Fruit fly (Drosophila melanogaster) whole organism, embryonic: ENCODE measurements around the gene btz.

Source experiments
- ATbp ChIP-seq: fragments of 200-800 bp; sonication (Bioruptor generic); optimal IDR thresholded peaks from 2 replicates; lab custom pipeline; 2017; ENCODE audit warnings: missing biosample characterization, mild to moderate bottlenecking, missing genetic modification characterization, missing genetic modification reagents
- BEAF-32 ChIP-seq: fragments of 200-800 bp; sonication (Bioruptor generic); optimal IDR thresholded peaks from 3 replicates; lab custom pipeline; 2017; ENCODE audit warnings: missing biosample characterization, missing genetic modification characterization, mild to moderate bottlenecking, moderate library complexity, missing genetic modification reagents
- Bteb2 ChIP-seq: fragments of 200-800 bp; sonication (Bioruptor generic); optimal IDR thresholded peaks from 2 replicates; lab custom pipeline; 2016; ENCODE audit warnings: missing biosample characterization, missing genetic modification characterization
- CG10543 ChIP-seq: fragments of 200-800 bp; sonication (Bioruptor generic); optimal IDR thresholded peaks from 3 replicates; lab custom pipeline; 2017; ENCODE audit warnings: missing biosample characterization, mild to moderate bottlenecking, missing genetic modification characterization, moderate library complexity
- CG10565 ChIP-seq: fragments of 200-800 bp; sonication (Bioruptor generic); optimal IDR thresholded peaks from 3 replicates; lab custom pipeline; 2016; ENCODE audit warnings: missing biosample characterization, mild to moderate bottlenecking, missing genetic modification characterization
- CG11093 ChIP-seq: fragments of 200-800 bp; sonication (Bioruptor generic); IDR thresholded peaks from 3 replicates; pipeline ENCODE4 v1.3.6; 2022; ENCODE audit warnings: missing biosample characterization, missing genetic modification characterization
- CG13424 ChIP-seq: fragments of 200-800 bp; sonication (Bioruptor generic); optimal IDR thresholded peaks from 2 replicates; lab custom pipeline; 2019; ENCODE audit warnings: missing biosample characterization, mild to moderate bottlenecking, missing genetic modification characterization, moderate library complexity
- CG13775 ChIP-seq: fragments of 200-800 bp; sonication (Bioruptor generic); optimal IDR thresholded peaks from 3 replicates; lab custom pipeline; 2017; ENCODE audit warnings: missing biosample characterization, mild to moderate bottlenecking, missing genetic modification characterization
- CG16779 ChIP-seq: fragments of 200-800 bp; sonication (Bioruptor generic); IDR thresholded peaks from 2 replicates; pipeline ENCODE4 v1.3.6; 2022; ENCODE audit warnings: missing biosample characterization, missing genetic modification characterization
- CG1792 ChIP-seq: fragments of 200-800 bp; sonication (Bioruptor generic); optimal IDR thresholded peaks from 2 replicates; lab custom pipeline; 2016; ENCODE audit warnings: missing biosample characterization, missing genetic modification characterization
- CG2120 ChIP-seq: fragments of 200-800 bp; sonication (Bioruptor generic); optimal IDR thresholded peaks from 3 replicates; lab custom pipeline; 2016; ENCODE audit warnings: missing biosample characterization, missing genetic modification characterization
- CG3163 ChIP-seq: fragments of 200-800 bp; sonication (Bioruptor generic); optimal IDR thresholded peaks from 3 replicates; lab custom pipeline; 2016; ENCODE audit warnings: missing biosample characterization, missing genetic modification characterization
- CG34224 ChIP-seq: fragments of 200-800 bp; sonication (Bioruptor generic); IDR thresholded peaks from 3 replicates; pipeline ENCODE4 v1.3.6; 2022; ENCODE audit warnings: missing biosample characterization, missing genetic modification characterization; ENCODE audit not compliant: partially characterized antibody
- CG3838 ChIP-seq: fragments of 200-800 bp; sonication (Bioruptor generic); optimal IDR thresholded peaks from 3 replicates; lab custom pipeline; 2016; ENCODE audit warnings: missing biosample characterization, missing genetic modification characterization
- CG4360 ChIP-seq: fragments of 200-800 bp; sonication (Bioruptor generic); IDR thresholded peaks from 2 replicates; pipeline ENCODE4 v1.3.6; 2022; ENCODE audit warnings: missing biosample characterization, missing genetic modification characterization
- CG6813 ChIP-seq: fragments of 200-800 bp; sonication (Bioruptor generic); optimal IDR thresholded peaks from 2 replicates; lab custom pipeline; 2017; ENCODE audit warnings: missing biosample characterization, missing genetic modification characterization, mild to moderate bottlenecking, moderate library complexity, missing genetic modification reagents
- CG6854 ChIP-seq: fragments of 200-800 bp; sonication (Bioruptor generic); optimal IDR thresholded peaks from 3 replicates; lab custom pipeline; 2017; ENCODE audit warnings: missing biosample characterization, mild to moderate bottlenecking, missing genetic modification characterization
- CG9817 ChIP-seq: fragments of 200-800 bp; sonication (Bioruptor generic); optimal IDR thresholded peaks from 2 replicates; lab custom pipeline; 2018; ENCODE audit warnings: missing biosample characterization, mild to moderate bottlenecking, missing genetic modification characterization, moderate library complexity
- CG9932 ChIP-seq: fragments of 200-800 bp; sonication (Bioruptor generic); IDR thresholded peaks from 2 replicates; pipeline ENCODE4 v1.3.6; 2022; ENCODE audit warnings: missing biosample characterization, missing genetic modification characterization
- CrebB ChIP-seq: fragments of 200-800 bp; sonication (Bioruptor generic); optimal IDR thresholded peaks from 3 replicates; lab custom pipeline; 2018; ENCODE audit warnings: missing biosample characterization, mild to moderate bottlenecking, missing genetic modification characterization
- Drgx ChIP-seq: fragments of 200-800 bp; sonication (Bioruptor generic); IDR thresholded peaks from 2 replicates; pipeline ENCODE4 v1.3.6; 2022; ENCODE audit warnings: missing biosample characterization, missing genetic modification characterization
- GATAe ChIP-seq: fragments of 200-800 bp; sonication (Bioruptor generic); conservative IDR thresholded peaks from 2 replicates; pipeline ENCODE4 v1.3.6; 2022; ENCODE audit warnings: missing biosample characterization, missing genetic modification characterization
- Jarid2 ChIP-seq: fragments of 200-800 bp; sonication (Bioruptor generic); optimal IDR thresholded peaks from 3 replicates; lab custom pipeline; 2017; ENCODE audit warnings: mild to moderate bottlenecking, missing biosample characterization, missing genetic modification reagents, missing genetic modification characterization
- Kr ChIP-seq: fragments of 200-800 bp; sonication (Bioruptor generic); optimal IDR thresholded peaks from 2 replicates; lab custom pipeline; 2017; ENCODE audit warnings: missing biosample characterization, mild to moderate bottlenecking, missing genetic modification characterization
- Lhr ChIP-seq: fragments of 200-800 bp; sonication (Bioruptor generic); optimal IDR thresholded peaks from 3 replicates; lab custom pipeline; 2017; ENCODE audit warnings: mild to moderate bottlenecking, missing biosample characterization, missing genetic modification reagents, missing genetic modification characterization
- Mad ChIP-seq: fragments of 200-800 bp; sonication (Bioruptor generic); optimal IDR thresholded peaks from 2 replicates; lab custom pipeline; 2016; ENCODE audit warnings: missing biosample characterization, missing genetic modification characterization
- NC2α ChIP-seq: fragments of 200-800 bp; sonication (Bioruptor generic); optimal IDR thresholded peaks from 2 replicates; lab custom pipeline; 2016; ENCODE audit warnings: missing biosample characterization, missing genetic modification characterization
- Pdp1 ChIP-seq, 2 experiments: fragments of 200-800 bp; sonication (Bioruptor generic); optimal IDR thresholded peaks; 3 replicates each; lab custom pipeline; 2016; ENCODE audit warnings: missing biosample characterization in 2 of 2, missing genetic modification characterization in 2 of 2, mild to moderate bottlenecking in 1 of 2, moderate library complexity in 1 of 2
- Scr ChIP-seq: fragments of 200-800 bp; sonication (Bioruptor generic); IDR thresholded peaks from 2 replicates; pipeline ENCODE4 v1.3.6; 2022; ENCODE audit warnings: missing biosample characterization, missing genetic modification characterization; ENCODE audit not compliant: partially characterized antibody
- Side ChIP-seq: fragments of 200-800 bp; sonication (Bioruptor generic); optimal IDR thresholded peaks from 2 replicates; lab custom pipeline; 2016; ENCODE audit warnings: missing biosample characterization, missing genetic modification characterization
- Sox100B ChIP-seq: fragments of 200-800 bp; sonication (Bioruptor generic); optimal IDR thresholded peaks from 3 replicates; lab custom pipeline; 2018; ENCODE audit warnings: missing biosample characterization, mild to moderate bottlenecking, missing genetic modification characterization
- Spps ChIP-seq: fragments of 200-800 bp; sonication (Bioruptor generic); optimal IDR thresholded peaks from 2 replicates; lab custom pipeline; 2018; ENCODE audit warnings: missing biosample characterization, mild to moderate bottlenecking, missing genetic modification characterization
- Ssrp ChIP-seq: fragments of 200-800 bp; sonication (Bioruptor generic); optimal IDR thresholded peaks from 2 replicates; lab custom pipeline; 2018; ENCODE audit warnings: missing biosample characterization, mild to moderate bottlenecking, missing genetic modification characterization, moderate library complexity
- Stat92E ChIP-seq, 3 experiments: fragments of >200 bp in 2 of 3; fragments of 200-800 bp in 1 of 3; sonication (Bioruptor generic) in 1 of 3; optimal IDR thresholded peaks; 2 replicates each; lab custom pipeline; 2017 to 2019; ENCODE audit warnings: missing biosample characterization in 3 of 3, missing genetic modification characterization in 3 of 3, mild to moderate bottlenecking in 1 of 3, moderate library complexity in 1 of 3
- Trl ChIP-seq, 3 experiments: fragments of >200 bp in 2 of 3; fragments of 200-800 bp in 1 of 3; sonication (Bioruptor generic) in 1 of 3; optimal IDR thresholded peaks; 2 replicates in 1 of 3; 3 replicates in 2 of 3; lab custom pipeline; 2016 to 2017; ENCODE audit warnings: missing biosample characterization in 1 of 3, missing genetic modification characterization in 1 of 3
- bsh ChIP-seq, 2 experiments: fragments of 200-800 bp; sonication (Bioruptor generic); optimal IDR thresholded peaks; 2 replicates each; lab custom pipeline; 2017 to 2018; ENCODE audit warnings: mild to moderate bottlenecking in 2 of 2, missing biosample characterization in 2 of 2, missing genetic modification characterization in 2 of 2, moderate library complexity in 1 of 2
- chm ChIP-seq: fragments of 200-800 bp; sonication (Bioruptor generic); IDR thresholded peaks from 2 replicates; pipeline ENCODE4 v1.3.6; 2022; ENCODE audit warnings: missing biosample characterization, missing genetic modification characterization
- cwo ChIP-seq: fragments of 200-800 bp; sonication (Bioruptor generic); optimal IDR thresholded peaks from 3 replicates; lab custom pipeline; 2017; ENCODE audit warnings: missing biosample characterization, missing genetic modification characterization, mild to moderate bottlenecking, moderate library complexity, missing genetic modification reagents
- eyg ChIP-seq: fragments of 200-800 bp; sonication (Bioruptor generic); optimal IDR thresholded peaks from 3 replicates; lab custom pipeline; 2016; ENCODE audit warnings: missing biosample characterization, missing genetic modification characterization
- hbn ChIP-seq: fragments of 200-800 bp; sonication (Bioruptor generic); IDR thresholded peaks from 2 replicates; pipeline ENCODE4 v1.3.6; 2022; ENCODE audit warnings: missing biosample characterization, missing genetic modification characterization; ENCODE audit not compliant: partially characterized antibody
- jigr1 ChIP-seq: fragments of 200-800 bp; sonication (Bioruptor generic); IDR thresholded peaks from 3 replicates; pipeline ENCODE4 v1.3.6; 2022; ENCODE audit warnings: missing biosample characterization, missing genetic modification characterization
- jumu ChIP-seq: fragments of 200-800 bp; sonication (Bioruptor generic); optimal IDR thresholded peaks from 3 replicates; lab custom pipeline; 2016; ENCODE audit warnings: missing biosample characterization, missing genetic modification characterization
- kay ChIP-seq: fragments of 200-800 bp; sonication (Bioruptor generic); optimal IDR thresholded peaks from 2 replicates; lab custom pipeline; 2016; ENCODE audit warnings: missing biosample characterization, missing genetic modification characterization
- maf-S ChIP-seq: fragments of 200-800 bp; sonication (Bioruptor generic); optimal IDR thresholded peaks from 2 replicates; lab custom pipeline; 2016; ENCODE audit warnings: missing biosample characterization, missing genetic modification characterization
- oc ChIP-seq: fragments of 200-800 bp; sonication (Bioruptor generic); optimal IDR thresholded peaks from 2 replicates; lab custom pipeline; 2018; ENCODE audit warnings: missing biosample characterization, mild to moderate bottlenecking, missing genetic modification characterization, moderate library complexity
- phol ChIP-seq: fragments of 200-800 bp; sonication (Bioruptor generic); optimal IDR thresholded peaks from 3 replicates; lab custom pipeline; 2018; ENCODE audit warnings: missing biosample characterization, mild to moderate bottlenecking, missing genetic modification characterization, moderate library complexity
- tap ChIP-seq: fragments of 200-800 bp; optimal IDR thresholded peaks from 3 replicates; lab custom pipeline; 2019; ENCODE audit warnings: missing biosample characterization, mild to moderate bottlenecking, missing genetic modification characterization, moderate library complexity
- trem ChIP-seq: fragments of 200-800 bp; optimal IDR thresholded peaks from 3 replicates; lab custom pipeline; 2019; ENCODE audit warnings: missing biosample characterization, mild to moderate bottlenecking, missing genetic modification characterization, moderate library complexity

btz gene

dm6 chr3R:27706581-27707181 lies 6.5 kb downstream of the btz start, which contains the start of the genes CROT and CG12877 (continued):
- TF ChIP-seq CG2120 (GFP tag; lab: Kevin White, UChicago) (peak; percentile 74), oc (peak; percentile 41), Bteb2 (peak; percentile 36), kay (GFP tag; lab: Kevin White, UChicago) (peak; percentile 89), CG9817 (tag; lab: Kevin White, UChicago) (peak; percentile 87), CG11093 (peak; percentile 30; the same call in 2 of the 3 replicates), CG10565 (GFP tag; lab: Kevin White, UChicago) (no peak), bsh (GFP tag; optimal IDR thresholded peaks at IDR 0.05; lab: Kevin White, UChicago) (peak in 1 of 2 experiments; percentile 77), CG1792 (no peak), CG10543 (GFP tag; lab: Kevin White, UChicago) (peak; percentile 84), CG13775 (GFP tag; lab: Kevin White, UChicago) (peak; percentile 89), NC2α (GFP tag; lab: Kevin White, UChicago) (no peak), CG3163 (no peak), Spps (tag; lab: Kevin White, UChicago) (peak; percentile 1), maf-S (GFP tag; lab: Kevin White, UChicago) (peak; percentile 30), hbn (GFP tag; lab: Robert Waterston, UW) (no peak), Sox100B (GFP tag; lab: Kevin White, UChicago) (no peak), Ssrp (peak; percentile 84), CG6854 (GFP tag; lab: Kevin White, UChicago) (peak; percentile 37), CG13424 (tag; lab: Kevin White, UChicago) (peak; percentile 91), CrebB (no peak), Side (GFP tag; lab: Kevin White, UChicago) (peak; percentile 22), Drgx (no peak), chm (GFP tag; lab: Robert Waterston, UW) (peak; percentile 64; the same call in 1 of the 2 replicates), CG3838 (GFP tag; lab: Kevin White, UChicago) (peak; percentile 25), phol (tag; lab: Kevin White, UChicago) (peak; percentile 89), Mad (peak; percentile 55), Lhr (GFP tag; lab: Kevin White, UChicago) (peak; percentile 65), tap (tag; lab: Kevin White, UChicago) (peak; percentile 66), BEAF-32 (GFP tag; lab: Kevin White, UChicago) (peak; percentile 62), GATAe (no peak), ATbp (GFP tag; lab: Kevin White, UChicago) (peak; percentile 69), Kr (GFP tag; lab: Kevin White, UChicago) (no peak), eyg (GFP tag; lab: Kevin White, UChicago) (no peak), Jarid2 (GFP tag; lab: Kevin White, UChicago) (peak; percentile 8), Scr (GFP tag; lab: Robert Waterston, UW) (peak; percentile 52), jigr1 (peak; percentile 68; the same call in 1 of the 3 replicates), CG6813 (peak; percentile 13), cwo (GFP tag; lab: Kevin White, UChicago) (peak; percentile 46), Pdp1 (GFP tag; optimal IDR thresholded peaks at IDR 0.05; lab: Kevin White, UChicago) (peak in 1 of 2 experiments; percentile 55), CG16779 (GFP tag; lab: Robert Waterston, UW) (no peak), jumu (GFP tag; lab: Kevin White, UChicago) (peak; percentile 16), Trl (optimal IDR thresholded peaks at IDR 0.05; lab: Kevin White, UChicago) (no peak), Trl (GFP tag; optimal IDR thresholded peaks at IDR 0.05; lab: Kevin White, UChicago) (peak; percentile 45), CG9932 (peak; percentile 84), CG4360 (GFP tag; lab: Robert Waterston, UW) (no peak), CG34224 (no peak), Stat92E (GFP tag; optimal IDR thresholded peaks at IDR 0.05; lab: Kevin White, UChicago) (no peak), trem (tag; lab: Kevin White, UChicago) (peak; percentile 79)
